Worm (Caenorhabditis elegans) whole organism, young adult: ENCODE measurements around the gene pals-31.
A peak's percentile ranks its signal among the peaks of the same experiment; 100 is the strongest.

Source experiments
- F10E7.11 ChIP-seq: sonication (generic microtip); optimal IDR thresholded peaks from 2 replicates; lab custom pipeline; 2017; ENCODE audit warnings: mild to moderate bottlenecking, missing genetic modification characterization, moderate library complexity, missing compliant biosample characterization
- F37B4.10 ChIP-seq: fragments of 200-800 bp; sonication (Bioruptor generic); IDR thresholded peaks from 2 replicates; pipeline ENCODE4 v1.3.6; 2022; ENCODE audit warnings: missing genetic modification characterization, missing compliant biosample characterization
- F49E8.2 ChIP-seq: sonication (generic microtip); optimal IDR thresholded peaks from 3 replicates; lab custom pipeline; 2017; ENCODE audit warnings: missing genetic modification characterization, mild to moderate bottlenecking, missing compliant biosample characterization, antibody characterized with exemption, moderate library complexity; ENCODE audit not compliant: insufficient read depth
- F52B5.7 ChIP-seq: sonication (generic microtip); optimal IDR thresholded peaks from 2 replicates; lab custom pipeline; 2016; ENCODE audit warnings: mild to moderate bottlenecking, missing genetic modification characterization, missing compliant biosample characterization
- K12H6.12 ChIP-seq: fragments of 200-800 bp; sonication (Bioruptor generic); optimal IDR thresholded peaks from 2 replicates; lab custom pipeline; 2018; ENCODE audit warnings: mild to moderate bottlenecking, missing genetic modification characterization, missing compliant biosample characterization
- T07F8.4 ChIP-seq: sonication (generic microtip); optimal IDR thresholded peaks from 2 replicates; lab custom pipeline; 2016; ENCODE audit warnings: mild to moderate bottlenecking, missing genetic modification characterization, moderate library complexity, missing compliant biosample characterization
- T26A5.8 ChIP-seq: sonication (generic microtip); optimal IDR thresholded peaks from 2 replicates; lab custom pipeline; 2016; ENCODE audit warnings: missing genetic modification characterization, missing compliant biosample characterization
- Y56A3A.18 ChIP-seq: fragments of 200-800 bp; sonication (Bioruptor generic); IDR thresholded peaks from 2 replicates; pipeline ENCODE4 v1.3.6; 2022; ENCODE audit warnings: missing genetic modification reagents, missing genetic modification characterization, missing compliant biosample characterization
- aptf-3 ChIP-seq: fragments of 200-800 bp; sonication (Bioruptor generic); IDR thresholded peaks from 2 replicates; pipeline ENCODE4 v1.3.6; 2022; ENCODE audit warnings: missing genetic modification characterization, missing compliant biosample characterization
- atf-7 ChIP-seq: sonication (generic microtip); optimal IDR thresholded peaks from 2 replicates; lab custom pipeline; 2017; ENCODE audit warnings: mild to moderate bottlenecking, missing genetic modification characterization, missing compliant biosample characterization
- attf-3 ChIP-seq: fragments of 200-800 bp; sonication (Bioruptor generic); conservative IDR thresholded peaks from 2 replicates; pipeline ENCODE4 v1.3.6; 2022; ENCODE audit warnings: missing genetic modification reagents, missing genetic modification characterization, missing compliant biosample characterization
- attf-5 ChIP-seq: fragments of 200-800 bp; sonication (Bioruptor generic); optimal IDR thresholded peaks from 2 replicates; lab custom pipeline; 2018; ENCODE audit warnings: mild to moderate bottlenecking, missing genetic modification characterization, missing compliant biosample characterization
- ccch-3 ChIP-seq: fragments of 200-800 bp; sonication (Bioruptor generic); optimal IDR thresholded peaks from 2 replicates; lab custom pipeline; 2018; ENCODE audit warnings: mild to moderate bottlenecking, missing genetic modification characterization, missing compliant biosample characterization
- cebp-1 ChIP-seq, 2 experiments: fragments of 200-800 bp in 1 of 2; sonication (Bioruptor generic) in 1 of 2; sonication (generic microtip) in 1 of 2; IDR thresholded peaks in 1 of 2; optimal IDR thresholded peaks in 1 of 2; 2 replicates each; pipeline versions ENCODE4 v1.3.6 to Lab custom; 2017 to 2022; ENCODE audit warnings: missing compliant biosample characterization in 2 of 2, missing genetic modification characterization in 2 of 2, mild to moderate bottlenecking in 1 of 2, missing genetic modification reagents in 1 of 2, moderate library complexity in 1 of 2
- ceh-27 ChIP-seq: fragments of 200-800 bp; sonication (Bioruptor generic); optimal IDR thresholded peaks from 2 replicates; lab custom pipeline; 2018; ENCODE audit warnings: mild to moderate bottlenecking, missing genetic modification characterization, moderate library complexity, missing compliant biosample characterization
- ceh-58 ChIP-seq: fragments of 200-800 bp; sonication (Bioruptor generic); IDR thresholded peaks from 2 replicates; pipeline ENCODE4 v1.3.6; 2022; ENCODE audit warnings: missing genetic modification characterization, missing compliant biosample characterization
- die-1 ChIP-seq: sonication (generic microtip); optimal IDR thresholded peaks from 2 replicates; lab custom pipeline; 2016; ENCODE audit warnings: missing genotype, mild to moderate bottlenecking, missing genetic modification characterization, missing compliant biosample characterization
- dox-1 ChIP-seq: fragments of 200-800 bp; sonication (Bioruptor generic); IDR thresholded peaks from 2 replicates; pipeline ENCODE4 v1.3.6; 2022; ENCODE audit warnings: missing genetic modification reagents, missing genetic modification characterization, missing compliant biosample characterization
- egl-18 ChIP-seq: fragments of 200-800 bp; sonication (Bioruptor generic); IDR thresholded peaks from 2 replicates; pipeline ENCODE4 v1.3.6; 2022; ENCODE audit warnings: missing genetic modification reagents, missing genetic modification characterization, missing compliant biosample characterization
- ekl-4 ChIP-seq: fragments of 200-800 bp; sonication (Bioruptor generic); IDR thresholded peaks from 2 replicates; pipeline ENCODE4 v1.3.6; 2022; ENCODE audit warnings: missing genetic modification reagents, missing genetic modification characterization, missing compliant biosample characterization
- hlh-12 ChIP-seq: sonication (generic microtip); optimal IDR thresholded peaks from 2 replicates; lab custom pipeline; 2016; ENCODE audit warnings: missing genetic modification characterization, missing compliant biosample characterization
- hlh-26 ChIP-seq: fragments of 200-800 bp; sonication (Bioruptor generic); conservative IDR thresholded peaks from 2 replicates; pipeline ENCODE4 v1.3.6; 2022; ENCODE audit warnings: missing genetic modification reagents, missing genetic modification characterization, missing compliant biosample characterization
- hmg-1.2 ChIP-seq: fragments of 200-800 bp; sonication (Bioruptor generic); IDR thresholded peaks from 2 replicates; pipeline ENCODE4 v1.3.6; 2022; ENCODE audit warnings: missing genetic modification reagents, missing genetic modification characterization, missing compliant biosample characterization
- hmg-20 ChIP-seq: fragments of 200-800 bp; sonication (Bioruptor generic); IDR thresholded peaks from 2 replicates; pipeline ENCODE4 v1.3.6; 2022; ENCODE audit warnings: missing genetic modification reagents, missing genetic modification characterization, missing compliant biosample characterization
- lag-1 ChIP-seq: fragments of 200-800 bp; sonication (Bioruptor generic); IDR thresholded peaks from 2 replicates; pipeline ENCODE4 v1.3.6; 2022; ENCODE audit warnings: missing genetic modification reagents, missing genetic modification characterization, missing compliant biosample characterization
- lin-54 ChIP-seq: fragments of 200-800 bp; sonication (Bioruptor generic); optimal IDR thresholded peaks from 2 replicates; lab custom pipeline; 2018; ENCODE audit warnings: mild to moderate bottlenecking, missing genetic modification characterization, missing compliant biosample characterization
- lir-1 ChIP-seq: fragments of 200-800 bp; sonication (Bioruptor generic); conservative IDR thresholded peaks from 2 replicates; pipeline ENCODE4 v1.3.6; 2022; ENCODE audit warnings: missing genetic modification reagents, missing genetic modification characterization, missing compliant biosample characterization
- madf-10 ChIP-seq: sonication (generic microtip); optimal IDR thresholded peaks from 2 replicates; lab custom pipeline; 2016; ENCODE audit warnings: mild to moderate bottlenecking, missing genetic modification characterization, missing compliant biosample characterization
- madf-3 ChIP-seq: fragments of 200-800 bp; sonication (Bioruptor generic); IDR thresholded peaks from 2 replicates; pipeline ENCODE4 v1.3.6; 2022; ENCODE audit warnings: missing genetic modification reagents, missing genetic modification characterization, missing compliant biosample characterization
- mcd-1 ChIP-seq: fragments of 200-800 bp; sonication (Bioruptor generic); IDR thresholded peaks from 2 replicates; pipeline ENCODE4 v1.3.6; 2022; ENCODE audit warnings: missing genetic modification reagents, missing genetic modification characterization, missing compliant biosample characterization
- mxl-1 ChIP-seq: sonication (generic microtip); optimal IDR thresholded peaks from 2 replicates; lab custom pipeline; 2016; ENCODE audit warnings: missing genetic modification characterization, missing compliant biosample characterization
- nhr-80 ChIP-seq: sonication (generic microtip); optimal IDR thresholded peaks from 2 replicates; lab custom pipeline; 2016; ENCODE audit warnings: missing genetic modification characterization, missing compliant biosample characterization
- pha-4 ChIP-seq: fragments of 150-350 bp; sonication (generic microtip); optimal IDR thresholded peaks from 2 replicates; lab custom pipeline; 2014; ENCODE audit warnings: missing biosample characterization, missing genetic modification reagents, missing genetic modification characterization
- rec-8 ChIP-seq, 2 experiments: sonication (generic microtip); optimal IDR thresholded peaks; 2 replicates each; lab custom pipeline; 2016; ENCODE audit warnings: mild to moderate bottlenecking in 2 of 2, missing genetic modification characterization in 2 of 2, missing genetic modification reagents in 2 of 2, missing genotype in 2 of 2, missing biosample characterization in 1 of 2, missing compliant biosample characterization in 1 of 2, moderate library complexity in 1 of 2
- snpc-1.1 ChIP-seq: sonication (generic microtip); optimal IDR thresholded peaks from 2 replicates; lab custom pipeline; 2017; ENCODE audit warnings: missing genetic modification characterization, mild to moderate bottlenecking, missing compliant biosample characterization, antibody characterized with exemption, moderate library complexity, missing genotype, missing genetic modification reagents; ENCODE audit not compliant: insufficient read depth
- snpc-3.4 ChIP-seq: sonication (generic microtip); optimal IDR thresholded peaks from 2 replicates; lab custom pipeline; 2017; ENCODE audit warnings: missing genetic modification characterization, mild to moderate bottlenecking, missing compliant biosample characterization, antibody characterized with exemption, moderate library complexity, missing genotype, missing genetic modification reagents
- snpc-4 ChIP-seq, 5 experiments: fragments of 150-350 bp in 1 of 5; sonication (generic microtip) in 4 of 5; optimal IDR thresholded peaks; 2 replicates each; lab custom pipeline; 2014 to 2018; ENCODE audit warnings: missing genetic modification characterization in 5 of 5, missing biosample characterization in 3 of 5, antibody characterized with exemption in 2 of 5, mild to moderate bottlenecking in 2 of 5, missing compliant biosample characterization in 2 of 5, missing genotype in 2 of 5, moderate library complexity in 2 of 5, missing genetic modification reagents in 1 of 5
- unc-130 ChIP-seq: sonication (generic microtip); optimal IDR thresholded peaks from 2 replicates; lab custom pipeline; 2016; ENCODE audit warnings: missing genetic modification reagents, missing genetic modification characterization, missing compliant biosample characterization
- zfh-2 ChIP-seq: fragments of 200-800 bp; sonication (Bioruptor generic); conservative IDR thresholded peaks from 2 replicates; pipeline ENCODE4 v1.3.6; 2022; ENCODE audit warnings: missing genetic modification reagents, missing genetic modification characterization, missing compliant biosample characterization

Gene pals-31

DNA sequence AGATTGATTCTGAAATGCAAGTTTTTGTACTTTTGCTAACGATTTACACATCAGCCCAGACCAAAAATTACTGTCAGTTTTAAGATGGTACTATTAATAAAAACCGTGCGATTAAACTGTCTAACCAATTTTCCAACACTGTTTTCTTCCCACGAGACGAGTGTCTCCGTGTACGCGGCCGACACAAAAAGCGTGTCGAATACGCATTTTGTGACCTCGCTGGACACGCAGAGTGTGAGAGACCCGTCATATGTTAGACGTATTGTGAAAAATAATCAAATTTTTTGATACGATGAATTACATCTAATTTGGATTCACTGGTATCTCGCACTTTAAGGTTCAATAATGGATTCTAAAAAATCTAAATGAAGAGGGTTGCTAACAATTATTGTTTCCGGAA lies 751 bp upstream of the pals-31 start:
- peak; percentile 63 for TF ChIP-seq dox-1 (GFP tag; lab: Robert Waterston, UW)
- TF ChIP-seq attf-5 (GFP tag; lab: Kevin White, UChicago) = peak; percentile 71
- no peak for TF ChIP-seq ceh-58 (GFP tag; lab: Robert Waterston, UW)
- TF ChIP-seq hlh-12 (tag; lab: Kevin White, UChicago) = no peak
- TF ChIP-seq snpc-4 (GFP tag; optimal IDR thresholded peaks at IDR 0.05; lab: Kevin White, UChicago) = no peak
- TF ChIP-seq snpc-4 (tag; optimal IDR thresholded peaks at IDR 0.05; lab: Kevin White, UChicago) = peak; percentile 66 to 91 (median 82)
- no peak for TF ChIP-seq pha-4
- TF ChIP-seq ceh-27 (GFP tag; lab: Kevin White, UChicago) = peak; percentile 13
- no peak for TF ChIP-seq hlh-26 (GFP tag; lab: Robert Waterston, UW)
- TF ChIP-seq T07F8.4 (tag; lab: Kevin White, UChicago) = no peak
- no peak for TF ChIP-seq F49E8.2 (tag; lab: Kevin White, UChicago)
- no peak for TF ChIP-seq zfh-2 (GFP tag; lab: Robert Waterston, UW)
- no peak for TF ChIP-seq snpc-3.4
- peak; percentile 18 for TF ChIP-seq snpc-1.1
- TF ChIP-seq atf-7 (tag; lab: Kevin White, UChicago) = no peak
- TF ChIP-seq unc-130 (GFP tag; lab: Kevin White, UChicago) = no peak
- TF ChIP-seq mxl-1 (tag; lab: Kevin White, UChicago) = no peak
- TF ChIP-seq nhr-80 = peak; percentile 88
- TF ChIP-seq F10E7.11 (tag; lab: Kevin White, UChicago) = no peak
- peak; percentile 36; the same call in 1 of the 2 replicates for TF ChIP-seq cebp-1 (GFP tag; IDR thresholded peaks at IDR 0.05; lab: Robert Waterston, UW)
- peak; percentile 45 for TF ChIP-seq cebp-1 (tag; optimal IDR thresholded peaks at IDR 0.05; lab: Kevin White, UChicago)
- TF ChIP-seq mcd-1 (GFP tag; lab: Robert Waterston, UW) = no peak

DNA sequence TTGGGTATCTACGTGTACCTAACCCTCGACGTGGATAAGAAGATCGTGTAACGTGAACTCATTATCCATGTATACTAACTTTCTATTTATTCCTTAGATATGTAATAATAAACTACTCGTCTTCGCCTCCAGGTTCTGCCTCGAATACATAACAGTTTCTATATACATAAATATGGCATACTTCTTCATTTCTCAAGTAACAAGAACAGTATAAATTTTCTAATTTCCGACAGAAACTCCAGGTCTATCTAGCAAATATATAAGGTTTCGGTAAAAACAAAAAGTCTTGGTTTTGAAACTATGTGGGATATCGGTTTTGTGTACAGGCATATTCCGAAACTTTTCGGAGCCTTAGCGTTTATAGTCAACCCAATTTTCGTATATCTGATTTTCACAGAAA lies 1.9 kb downstream of the pals-31 start, which contains the start of gene srj-37:
Gene srj-37, plus strand, starts transcription at position 301 of the 400 bp plus-strand sequence.
- TF ChIP-seq lag-1 (GFP tag; lab: Robert Waterston, UW) = no peak
- no peak for TF ChIP-seq lir-1 (GFP tag; lab: Robert Waterston, UW)
- TF ChIP-seq madf-10 (tag; lab: Kevin White, UChicago) = no peak
- TF ChIP-seq rec-8 (tag; optimal IDR thresholded peaks at IDR 0.05; lab: Kevin White, UChicago) = no peak
- no peak for TF ChIP-seq T26A5.8 (tag; lab: Kevin White, UChicago)
- TF ChIP-seq attf-3 (GFP tag; lab: Robert Waterston, UW) = no peak
- TF ChIP-seq die-1 (tag; lab: Kevin White, UChicago) = no peak
- no peak for TF ChIP-seq dox-1 (GFP tag; lab: Robert Waterston, UW)
- no peak for TF ChIP-seq madf-3
- TF ChIP-seq ekl-4 = no peak
- TF ChIP-seq lin-54 = no peak

DNA sequence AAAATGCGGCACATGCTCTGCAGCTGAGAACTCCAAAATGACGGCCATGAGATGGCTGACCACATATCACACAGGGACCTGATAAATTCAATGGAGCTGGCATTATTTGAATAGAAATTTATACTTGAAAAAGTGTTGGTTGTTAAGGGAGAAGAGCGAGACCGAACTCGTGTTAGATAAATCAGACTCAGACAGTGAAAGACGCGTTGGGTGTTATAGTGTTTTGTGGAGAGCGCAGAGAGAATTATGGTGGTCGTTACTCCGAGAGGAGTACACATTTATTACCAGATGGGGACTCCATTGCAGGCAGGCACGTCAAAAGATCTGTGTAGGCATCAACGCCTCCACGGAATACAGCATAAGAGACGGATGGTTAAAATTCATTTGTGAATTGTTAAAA lies 6.4 kb downstream of the pals-31 start, which contains the start of gene nhr-190:
Gene nhr-190, minus strand, starts transcription at position 175 of the 400 bp plus-strand sequence.
- TF ChIP-seq F37B4.10 = no peak
- TF ChIP-seq hmg-1.2 = peak; percentile 66; the same call in 1 of the 2 replicates
- TF ChIP-seq egl-18 (GFP tag; lab: Robert Waterston, UW) = no peak
- no peak for TF ChIP-seq F52B5.7 (tag; lab: Kevin White, UChicago)
- TF ChIP-seq ccch-3 (GFP tag; lab: Kevin White, UChicago) = no peak
- no peak for TF ChIP-seq hmg-20 (GFP tag; lab: Robert Waterston, UW)
- TF ChIP-seq attf-5 (GFP tag; lab: Kevin White, UChicago) = peak; percentile 16
- no peak for TF ChIP-seq Y56A3A.18 (GFP tag; lab: Robert Waterston, UW)
- TF ChIP-seq K12H6.12 = no peak
- no peak for TF ChIP-seq aptf-3 (GFP tag; lab: Robert Waterston, UW)
